Fruit fly (Drosophila melanogaster): Measurements from ENCODE around the gene CG13893.

DNA sequence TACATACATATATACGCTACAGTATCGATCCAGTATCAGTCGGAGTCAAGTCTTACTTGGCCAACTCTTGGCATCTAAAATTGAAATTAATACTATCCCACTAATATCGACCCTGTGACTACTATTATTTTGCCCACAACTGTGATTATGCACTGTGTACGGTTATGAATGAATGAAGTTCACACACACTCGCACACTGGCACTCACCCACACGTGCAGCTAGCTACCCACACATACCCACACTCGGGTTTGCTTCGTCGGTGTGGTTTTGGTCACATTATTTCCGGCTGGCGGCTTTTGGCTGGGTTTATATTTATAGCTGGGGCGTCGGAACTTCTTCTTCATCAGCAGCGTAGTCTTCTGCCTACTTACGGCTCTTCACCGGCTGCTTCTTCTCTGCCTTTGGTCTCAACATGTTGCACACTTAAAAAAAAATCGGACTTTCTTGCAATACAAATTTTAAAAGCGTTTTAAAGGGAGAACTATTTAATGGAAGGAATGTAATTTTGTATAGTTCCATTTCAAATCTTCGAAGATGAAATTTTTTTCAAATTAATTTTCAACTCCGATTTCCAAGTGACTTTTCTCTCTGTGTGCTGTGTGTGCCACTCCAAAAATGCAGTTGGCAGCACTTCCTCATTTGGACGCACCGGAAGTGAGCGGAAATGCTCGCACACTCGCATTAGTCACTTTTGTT lies 30.7 kb upstream of the CG13893 start:
- peak; percentile 87 for TF ChIP-seq fd96Ca (GFP tag; IDR thresholded peaks at IDR 0.05)
- TF ChIP-seq EcR (GFP tag; optimal IDR thresholded peaks at IDR 0.05): no peak
- TF ChIP-seq D1 (tag; optimal IDR thresholded peaks at IDR 0.05): no peak
- peak; percentile 72 for TF ChIP-seq CG12605 (GFP tag; IDR thresholded peaks at IDR 0.05)
- TF ChIP-seq Ets98B (GFP tag; IDR thresholded peaks at IDR 0.05): peak; percentile 91
- peak; percentile 91 for TF ChIP-seq CG14655 (GFP tag; optimal IDR thresholded peaks at IDR 0.05)
- TF ChIP-seq CG4496 (GFP tag; IDR thresholded peaks at IDR 0.05): peak; percentile 92
- TF ChIP-seq CG17806 (tag; optimal IDR thresholded peaks at IDR 0.05): peak; percentile 82
- TF ChIP-seq Pif1A (GFP tag; optimal IDR thresholded peaks at IDR 0.05): peak; percentile 82
